Fruit fly (Drosophila melanogaster): ENCODE results near the gene CG2116.

DNA sequence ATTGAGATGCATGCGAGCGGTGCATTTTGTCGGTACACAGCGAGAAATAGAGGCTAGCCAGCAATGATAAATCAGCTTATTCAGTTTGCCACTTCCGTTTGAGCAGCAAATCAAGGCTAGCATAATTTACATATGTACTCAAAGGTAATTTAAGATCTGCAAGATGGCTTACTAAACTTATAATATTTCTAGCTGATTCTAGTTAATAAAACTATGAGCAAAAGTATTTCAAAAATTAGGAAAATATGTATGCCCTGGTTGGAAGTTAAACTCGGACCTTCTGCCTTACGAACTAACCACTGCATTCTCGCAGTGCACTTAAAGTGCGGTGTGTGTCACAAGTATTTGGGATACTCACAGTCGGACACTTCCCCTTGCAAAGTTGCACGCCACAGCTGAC, 6.8 kb upstream of the CG2116 start:
- TF ChIP-seq fru (GFP tag; optimal IDR thresholded peaks at IDR 0.05) (no peak), woc (GFP tag; optimal IDR thresholded peaks at IDR 0.05) (no peak), lola (GFP tag; optimal IDR thresholded peaks at IDR 0.05) (no peak), Mio (GFP tag; optimal IDR thresholded peaks at IDR 0.05) (no peak), pan (optimal IDR thresholded peaks at IDR 0.05) (no peak), psq (GFP tag; optimal IDR thresholded peaks at IDR 0.05) (no peak), Dfd (GFP tag; optimal IDR thresholded peaks at IDR 0.05) (no peak)
